Worm (Caenorhabditis elegans) whole organism, early embryonic: Measurements from ENCODE around the gene srt-32.

ENCODE experiments used
- B0310.2 ChIP-seq: sonication (generic microtip); optimal IDR thresholded peaks from 2 replicates; lab custom pipeline; 2016; ENCODE audit warnings: mild to moderate bottlenecking, missing genetic modification characterization, missing compliant biosample characterization
- F13C5.2 ChIP-seq: sonication (generic microtip); optimal IDR thresholded peaks from 2 replicates; lab custom pipeline; 2017; ENCODE audit warnings: mild to moderate bottlenecking, missing genetic modification characterization, inconsistent platforms, missing compliant biosample characterization
- aly-1 ChIP-seq: sonication (generic microtip); optimal IDR thresholded peaks from 2 replicates; lab custom pipeline; 2016; ENCODE audit warnings: missing genetic modification characterization, missing compliant biosample characterization
- ama-1 ChIP-seq: fragments of 150-350 bp; optimal IDR thresholded peaks from 2 replicates; lab custom pipeline; 2014
- ceh-13 ChIP-seq: fragments of 200-800 bp; sonication (Bioruptor generic); optimal IDR thresholded peaks from 2 replicates; lab custom pipeline; 2018; ENCODE audit warnings: mild to moderate bottlenecking, missing genetic modification characterization, missing compliant biosample characterization
- ceh-36 ChIP-seq: sonication (generic microtip); optimal IDR thresholded peaks from 2 replicates; lab custom pipeline; 2016; ENCODE audit warnings: missing genetic modification characterization, inconsistent platforms, missing compliant biosample characterization
- ets-7 ChIP-seq: sonication (generic microtip); optimal IDR thresholded peaks from 2 replicates; lab custom pipeline; 2016; ENCODE audit warnings: missing genotype, missing genetic modification characterization, missing compliant biosample characterization
- flt-1 ChIP-seq: fragments of 200-800 bp; sonication (Bioruptor generic); IDR thresholded peaks from 2 replicates; pipeline ENCODE4 v1.3.6; 2022; ENCODE audit warnings: missing genetic modification characterization, missing compliant biosample characterization
- hmbx-1 ChIP-seq: sonication (generic microtip); optimal IDR thresholded peaks from 2 replicates; lab custom pipeline; 2016; ENCODE audit warnings: mild to moderate bottlenecking, missing genetic modification characterization, missing compliant biosample characterization
- hmg-4 ChIP-seq: fragments of 200-800 bp; sonication (Bioruptor generic); optimal IDR thresholded peaks from 2 replicates; lab custom pipeline; 2018; ENCODE audit warnings: mild to moderate bottlenecking, missing genetic modification characterization, missing compliant biosample characterization
- hnd-1 ChIP-seq: sonication (generic microtip); optimal IDR thresholded peaks from 2 replicates; lab custom pipeline; 2016; ENCODE audit warnings: missing genetic modification characterization, missing compliant biosample characterization
- pes-1 ChIP-seq: fragments of 200-800 bp; sonication (Bioruptor generic); IDR thresholded peaks from 2 replicates; pipeline ENCODE4 v1.3.6; 2022; ENCODE audit warnings: missing genetic modification reagents, missing genetic modification characterization, missing compliant biosample characterization
- scrt-1 ChIP-seq: fragments of 200-800 bp; sonication (Bioruptor generic); IDR thresholded peaks from 2 replicates; pipeline ENCODE4 v1.3.6; 2022; ENCODE audit warnings: missing genetic modification characterization, missing compliant biosample characterization
- sea-1 ChIP-seq: fragments of 200-800 bp; sonication (Bioruptor generic); conservative IDR thresholded peaks from 2 replicates; pipeline ENCODE4 v1.3.6; 2022; ENCODE audit warnings: missing genetic modification characterization, missing compliant biosample characterization
- tbx-11 ChIP-seq: fragments of 200-800 bp; sonication (Bioruptor generic); IDR thresholded peaks from 2 replicates; pipeline ENCODE4 v1.3.6; 2022; ENCODE audit warnings: missing genetic modification characterization, missing compliant biosample characterization
- tbx-37 ChIP-seq: fragments of 200-800 bp; sonication (Bioruptor generic); conservative IDR thresholded peaks from 2 replicates; pipeline ENCODE4 v1.3.6; 2022; ENCODE audit warnings: missing genetic modification reagents, missing genetic modification characterization, missing compliant biosample characterization
- tra-4 ChIP-seq: sonication (generic microtip); optimal IDR thresholded peaks from 2 replicates; lab custom pipeline; 2017; ENCODE audit warnings: missing genetic modification characterization, missing compliant biosample characterization

srt-32 gene

DNA sequence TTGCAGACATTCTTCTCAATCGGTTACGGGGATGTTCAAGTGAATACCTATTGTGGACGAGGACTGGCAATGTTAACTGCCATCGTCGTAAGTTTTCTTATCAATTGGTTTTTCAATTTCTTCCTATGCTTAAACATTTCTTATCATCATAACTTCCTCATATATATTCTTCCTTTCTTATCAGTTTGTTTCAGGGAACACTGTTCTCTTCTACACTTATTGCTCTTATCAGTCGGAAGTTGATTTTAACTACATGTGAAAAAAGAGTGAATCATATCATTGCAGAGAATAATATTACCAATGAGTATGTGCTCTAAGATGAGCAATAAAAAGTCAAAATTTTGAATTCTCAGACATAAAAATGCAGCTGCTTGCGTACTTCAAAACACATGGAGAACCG is 17.3 kb upstream of the srt-32 start:
- TF ChIP-seq hnd-1 (tag; lab: Kevin White, UChicago) (no peak), ceh-13 (GFP tag; lab: Kevin White, UChicago) (no peak)

DNA sequence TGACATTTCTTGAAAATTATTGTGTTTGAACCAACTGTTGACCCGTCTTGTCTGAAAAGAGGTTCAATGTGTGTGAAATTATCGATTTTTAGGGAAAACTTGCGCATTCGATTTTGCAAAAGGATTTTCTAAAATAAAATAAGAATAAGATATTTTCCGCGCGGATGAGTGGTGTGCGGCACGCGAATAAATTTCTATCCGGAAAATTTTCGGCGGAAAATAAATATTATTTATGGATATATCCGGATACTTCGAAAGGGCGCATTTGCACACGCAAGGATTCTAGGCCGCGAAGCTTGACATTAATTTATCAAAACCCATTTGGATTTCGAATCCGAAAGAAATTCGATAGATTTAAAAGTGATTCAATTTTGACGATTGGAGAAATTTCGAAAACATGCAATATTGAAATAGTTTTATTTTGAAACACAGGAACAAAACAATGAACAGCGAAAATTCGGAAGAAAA is 13.6 kb upstream of the srt-32 start, which contains the start of gene rike-1:
Gene rike-1 (minus strand): TSS at position 51 of the 468 bp plus-strand sequence.
- TF ChIP-seq sea-1 (GFP tag; lab: Robert Waterston, UW) (no peak), hmg-4 (GFP tag; lab: Kevin White, UChicago) (no peak), ets-7 (tag; lab: Kevin White, UChicago) (no peak), aly-1 (tag; lab: Kevin White, UChicago) (no peak)

DNA sequence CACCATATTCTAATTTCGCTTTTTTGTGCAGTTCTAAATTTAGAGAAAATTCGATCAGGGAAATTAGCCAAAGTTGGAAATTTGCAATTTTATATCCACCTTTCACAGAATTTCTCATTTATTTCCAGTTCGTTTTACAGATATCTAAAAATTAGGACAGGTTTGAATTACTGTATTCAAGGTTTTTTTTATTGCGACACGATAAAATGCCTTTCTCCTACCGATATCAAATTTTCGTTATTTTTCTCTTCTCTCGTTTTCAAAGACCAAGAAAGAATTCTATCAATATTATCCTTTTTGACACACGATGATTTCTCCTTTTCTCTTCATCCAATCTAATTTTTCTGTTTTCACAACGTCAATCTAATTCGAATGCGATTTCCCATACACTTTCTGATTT is 12.8 kb upstream of the srt-32 start, which contains the start of gene C53A5.13:
Gene C53A5.13 (plus strand): TSS at position 301 of the 400 bp plus-strand sequence.
- no peak for TF ChIP-seq hmbx-1 (tag; lab: Kevin White, UChicago)
- no peak for TF ChIP-seq flt-1 (GFP tag; lab: Robert Waterston, UW)
- no peak for TF ChIP-seq B0310.2 (tag; lab: Kevin White, UChicago)
- TF ChIP-seq F13C5.2: no peak
- no peak for TF ChIP-seq ama-1 (lab: Kevin White, UChicago)
- TF ChIP-seq sea-1 (GFP tag; lab: Robert Waterston, UW): no peak
- TF ChIP-seq pes-1: no peak

DNA sequence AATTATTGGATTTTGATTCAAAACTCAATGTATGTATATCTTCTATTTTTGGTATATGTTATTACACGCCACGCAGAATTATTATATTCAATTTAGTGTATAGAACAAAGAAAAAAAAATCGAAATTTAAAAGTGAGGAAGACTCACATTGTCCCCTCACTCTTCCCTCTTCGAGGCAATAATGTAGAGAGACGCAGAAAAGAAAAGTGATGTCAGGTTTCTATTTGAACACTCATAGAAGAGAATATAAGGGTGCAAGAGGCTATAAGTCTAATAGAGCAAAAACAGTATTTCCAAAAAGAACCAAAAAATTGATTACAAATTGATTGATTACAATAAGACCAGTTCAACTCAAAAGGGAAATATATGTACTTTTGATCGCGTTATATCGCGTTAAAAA is 10.9 kb upstream of the srt-32 start:
- TF ChIP-seq tbx-11 (GFP tag; lab: Robert Waterston, UW) (no peak), ama-1 (lab: Kevin White, UChicago) (no peak), ets-7 (tag; lab: Kevin White, UChicago) (no peak), F13C5.2 (no peak), pes-1 (no peak), ceh-36 (tag; lab: Kevin White, UChicago) (no peak), B0310.2 (tag; lab: Kevin White, UChicago) (no peak), tbx-37 (no peak), tra-4 (tag; lab: Kevin White, UChicago) (no peak), ceh-13 (GFP tag; lab: Kevin White, UChicago) (no peak), hmbx-1 (tag; lab: Kevin White, UChicago) (no peak), hmg-4 (GFP tag; lab: Kevin White, UChicago) (no peak), aly-1 (tag; lab: Kevin White, UChicago) (no peak), scrt-1 (GFP tag; lab: Robert Waterston, UW) (no peak), sea-1 (GFP tag; lab: Robert Waterston, UW) (no peak), flt-1 (GFP tag; lab: Robert Waterston, UW) (no peak), hnd-1 (tag; lab: Kevin White, UChicago) (no peak)

DNA sequence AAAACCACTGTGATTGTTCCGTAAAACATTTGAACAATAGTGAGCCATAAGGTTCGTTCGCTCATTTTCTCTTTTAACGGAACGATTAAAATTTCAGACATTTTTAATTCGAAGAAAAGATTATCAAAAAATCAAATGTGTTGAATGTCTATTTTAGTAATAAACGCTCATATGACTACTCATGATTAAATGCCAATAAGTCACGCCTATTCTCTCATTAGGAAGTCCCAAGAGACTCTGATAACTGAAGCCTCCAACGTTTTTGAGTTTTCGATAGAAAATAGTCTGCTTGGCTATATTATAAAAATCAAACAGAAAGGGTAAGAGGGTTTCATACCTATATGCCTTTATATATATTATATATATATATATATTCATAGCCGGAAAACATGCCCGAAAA is 3.2 kb upstream of the srt-32 start, which contains the start of gene srg-47:
Gene srg-47 (minus strand): TSS at position 101 of the 400 bp plus-strand sequence.
- TF ChIP-seq hmg-4 (GFP tag; lab: Kevin White, UChicago) (no peak), flt-1 (GFP tag; lab: Robert Waterston, UW) (no peak), tra-4 (tag; lab: Kevin White, UChicago) (no peak), B0310.2 (tag; lab: Kevin White, UChicago) (no peak)

DNA sequence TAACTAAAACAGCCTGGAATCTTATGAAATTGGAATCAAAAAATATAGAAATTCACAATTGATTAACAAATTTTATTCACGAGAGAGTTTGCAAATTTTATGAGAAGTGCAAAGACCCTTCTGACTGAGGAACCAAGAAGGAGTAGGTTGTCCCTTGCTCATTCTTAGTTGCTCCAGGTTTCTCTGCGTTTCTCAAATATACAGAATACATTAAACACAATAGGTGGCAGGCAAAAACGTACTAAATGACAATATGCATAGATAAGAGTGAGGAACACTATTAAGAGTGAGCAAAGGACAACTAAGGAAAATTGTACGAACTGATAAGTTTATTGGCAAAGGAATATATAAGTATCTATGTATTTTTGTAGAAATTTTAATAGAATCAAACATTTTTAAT is 655 bp upstream of the srt-32 start, which contains the start of gene C53A5.9:
Gene C53A5.9 (minus strand): TSS at position 101 of the 400 bp plus-strand sequence.
- TF ChIP-seq ama-1 (lab: Kevin White, UChicago): no peak
- no peak for TF ChIP-seq hmbx-1 (tag; lab: Kevin White, UChicago)
- no peak for TF ChIP-seq scrt-1 (GFP tag; lab: Robert Waterston, UW)
- TF ChIP-seq ets-7 (tag; lab: Kevin White, UChicago): no peak
- TF ChIP-seq sea-1 (GFP tag; lab: Robert Waterston, UW): no peak
- TF ChIP-seq ceh-13 (GFP tag; lab: Kevin White, UChicago): no peak
- no peak for TF ChIP-seq tbx-37
- no peak for TF ChIP-seq pes-1
- TF ChIP-seq ceh-36 (tag; lab: Kevin White, UChicago): no peak
- no peak for TF ChIP-seq flt-1 (GFP tag; lab: Robert Waterston, UW)

DNA sequence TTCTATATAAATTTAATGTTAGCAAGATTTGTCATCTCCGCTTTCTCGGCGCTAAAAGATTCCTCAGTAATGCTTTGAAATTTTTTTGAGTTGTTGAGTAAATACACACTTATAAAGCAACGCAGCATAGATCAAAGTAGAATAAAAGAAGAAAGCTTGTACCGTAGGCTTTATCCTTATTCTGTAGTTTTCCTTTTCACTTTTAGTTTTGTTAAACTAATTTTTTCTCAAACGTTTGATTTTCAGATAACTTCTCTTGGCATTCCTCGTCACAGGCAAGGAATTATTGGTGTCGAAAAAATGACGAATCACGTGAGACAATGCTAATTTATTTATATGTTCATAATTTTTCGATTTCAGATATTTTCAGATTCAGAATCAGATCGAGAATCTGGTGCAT is 3.2 kb downstream of the srt-32 start, which contains the start of gene C53A5.11:
Gene C53A5.11 (plus strand): TSS at position 301 of the 400 bp plus-strand sequence.
- no peak for TF ChIP-seq ceh-36 (tag; lab: Kevin White, UChicago)

DNA sequence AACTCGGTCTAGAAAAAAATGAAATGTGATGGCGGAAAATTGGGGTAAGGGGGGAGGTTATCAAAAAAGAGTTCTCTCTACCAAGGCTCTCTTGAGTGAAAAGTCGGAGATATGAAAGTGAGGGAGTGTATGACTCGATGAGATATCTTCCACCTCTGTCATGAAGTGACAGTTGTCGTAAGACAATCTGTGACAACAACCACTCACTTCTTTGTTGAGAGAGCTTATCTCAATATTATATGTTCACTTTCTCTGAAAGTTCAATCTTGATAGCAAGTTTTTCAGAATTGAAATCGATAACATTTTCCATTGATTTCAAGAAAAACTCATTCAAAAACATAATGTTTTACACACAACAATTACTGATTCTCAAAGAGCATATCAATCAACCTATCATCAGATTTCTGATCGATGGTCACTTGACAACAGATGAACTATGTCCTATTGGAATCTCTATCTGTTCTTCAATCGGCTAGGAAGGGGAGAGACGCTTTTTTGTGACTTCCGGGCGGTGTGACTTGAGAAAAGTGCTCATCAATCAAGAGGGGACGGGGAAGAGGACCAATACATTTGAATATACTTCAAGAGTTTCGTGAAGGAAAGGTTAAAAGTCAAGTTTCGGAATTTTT is 17.4 kb downstream of the srt-32 start:
- TF ChIP-seq ama-1 (lab: Kevin White, UChicago): no peak
- TF ChIP-seq flt-1 (GFP tag; lab: Robert Waterston, UW): no peak
- TF ChIP-seq hmg-4 (GFP tag; lab: Kevin White, UChicago): no peak
- TF ChIP-seq tbx-11 (GFP tag; lab: Robert Waterston, UW): no peak
- no peak for TF ChIP-seq pes-1
- no peak for TF ChIP-seq tra-4 (tag; lab: Kevin White, UChicago)
- TF ChIP-seq B0310.2 (tag; lab: Kevin White, UChicago): no peak
- TF ChIP-seq ceh-36 (tag; lab: Kevin White, UChicago): no peak
- TF ChIP-seq hmbx-1 (tag; lab: Kevin White, UChicago): no peak
- no peak for TF ChIP-seq aly-1 (tag; lab: Kevin White, UChicago)
- TF ChIP-seq ceh-13 (GFP tag; lab: Kevin White, UChicago): no peak
- no peak for TF ChIP-seq sea-1 (GFP tag; lab: Robert Waterston, UW)
- no peak for TF ChIP-seq scrt-1 (GFP tag; lab: Robert Waterston, UW)
